Worm (Caenorhabditis elegans): ENCODE results near the gene fbxa-174.
"Not testable (repeated sequence)": the region's sequence is repeated elsewhere in the genome, so short reads cannot be mapped to it uniquely, and the experiment has no call there.

Gene fbxa-174

DNA sequence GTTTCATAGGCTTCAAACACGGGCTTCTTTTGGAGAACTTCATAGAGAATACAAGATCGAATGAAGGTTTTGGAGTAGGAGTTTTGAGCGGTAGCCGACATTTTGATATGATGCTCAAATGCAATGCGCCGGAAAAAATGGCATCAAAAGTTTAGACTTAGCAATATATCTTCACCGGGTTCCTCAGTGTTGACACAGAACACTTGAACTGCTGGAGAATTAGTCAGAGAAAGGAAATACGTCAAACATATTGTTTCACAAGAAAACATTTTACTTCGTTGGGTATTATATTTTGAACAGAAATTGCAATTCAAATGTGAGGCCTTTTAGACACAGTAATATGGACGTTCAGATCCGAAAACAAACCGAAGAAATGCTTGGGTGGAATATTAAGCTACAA, at the start of gene fbxa-174:
Gene fbxa-174, minus strand, starts transcription at position 101 of the 400 bp plus-strand sequence.
- TF ChIP-seq sea-2 (GFP tag; optimal IDR thresholded peaks at IDR 0.05), result no peak
- TF ChIP-seq fkh-10 (GFP tag; optimal IDR thresholded peaks at IDR 0.05), result no peak
- TF ChIP-seq zag-1 (tag; optimal IDR thresholded peaks at IDR 0.05), result no peak

DNA sequence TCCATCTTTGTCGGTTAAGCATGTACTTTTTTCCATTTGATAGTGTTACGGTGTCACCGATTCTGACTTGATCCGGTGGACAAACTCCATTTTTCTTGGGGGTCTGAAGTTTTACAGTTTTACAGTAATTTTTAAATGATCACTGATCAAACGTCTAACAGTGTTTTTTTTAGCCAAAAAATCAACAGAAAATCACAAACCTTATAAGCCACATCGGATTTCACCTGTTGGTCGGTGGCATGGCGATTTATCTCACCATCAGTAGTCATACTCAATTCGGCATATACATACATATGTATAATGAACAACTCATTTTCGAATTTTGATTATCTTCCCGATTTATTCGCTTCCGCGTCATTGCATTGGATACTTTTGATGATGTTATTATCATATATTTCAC, 49.5 kb upstream of the fbxa-174 start, which contains the start of gene srz-91:
Gene srz-91, plus strand, starts transcription at position 301 of the 400 bp plus-strand sequence.
- no peak for TF ChIP-seq ztf-11 (tag; optimal IDR thresholded peaks at IDR 0.05)
- TF ChIP-seq nhr-67 (tag; optimal IDR thresholded peaks at IDR 0.05), result no peak
- TF ChIP-seq zag-1 (tag; optimal IDR thresholded peaks at IDR 0.05), result no peak

DNA sequence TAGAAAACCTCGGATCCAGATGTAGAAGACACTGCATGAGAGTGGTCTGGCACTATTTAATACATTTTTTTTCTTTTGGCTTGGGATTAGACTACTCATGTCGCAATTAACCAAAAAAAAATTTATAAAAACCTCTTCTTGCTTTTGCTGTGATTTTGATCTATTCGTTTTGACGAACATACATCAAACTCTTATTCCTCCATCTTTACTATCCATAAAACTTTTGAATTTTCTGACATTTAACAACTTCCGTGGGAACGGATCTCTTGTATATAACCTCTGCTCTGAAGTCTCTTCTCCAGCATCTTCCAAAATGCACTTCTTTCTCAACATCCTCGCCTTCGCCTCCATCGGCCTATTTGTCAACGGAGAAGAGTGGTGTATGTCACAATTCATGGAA, 47.8 kb upstream of the fbxa-174 start, which contains the start of gene Y6G8.16:
Gene Y6G8.16, plus strand, starts transcription at position 301 of the 400 bp plus-strand sequence.
- not testable (repeated sequence) for TF ChIP-seq nhr-76, hmg-11, daf-12 (tag; optimal IDR thresholded peaks at IDR 0.05)

DNA sequence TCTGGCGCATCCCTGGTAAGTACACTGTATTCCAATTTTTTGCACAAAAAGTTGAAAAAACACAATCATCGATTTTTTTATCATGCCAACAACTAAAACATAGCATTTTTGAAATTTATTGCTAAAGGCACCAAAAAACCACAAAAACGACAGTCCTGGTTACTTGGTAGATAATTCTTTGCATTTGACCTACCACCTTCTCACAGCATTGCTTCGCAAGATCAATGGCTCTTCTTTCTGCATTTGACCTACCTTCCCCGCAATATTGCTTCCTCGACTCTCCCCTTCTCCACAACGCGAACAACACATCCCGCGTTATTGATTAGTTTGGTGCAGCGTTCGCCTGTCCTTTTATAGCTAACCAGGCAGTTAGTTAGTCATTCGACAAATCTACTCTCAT, 43.2 kb upstream of the fbxa-174 start, which contains the start of gene ztf-25:
Gene ztf-25, plus strand, starts transcription at position 301 of the 400 bp plus-strand sequence.
- TF ChIP-seq R02D3.7 (tag; optimal IDR thresholded peaks at IDR 0.05) (no peak), lin-39 (tag; optimal IDR thresholded peaks at IDR 0.05) (no peak)

DNA sequence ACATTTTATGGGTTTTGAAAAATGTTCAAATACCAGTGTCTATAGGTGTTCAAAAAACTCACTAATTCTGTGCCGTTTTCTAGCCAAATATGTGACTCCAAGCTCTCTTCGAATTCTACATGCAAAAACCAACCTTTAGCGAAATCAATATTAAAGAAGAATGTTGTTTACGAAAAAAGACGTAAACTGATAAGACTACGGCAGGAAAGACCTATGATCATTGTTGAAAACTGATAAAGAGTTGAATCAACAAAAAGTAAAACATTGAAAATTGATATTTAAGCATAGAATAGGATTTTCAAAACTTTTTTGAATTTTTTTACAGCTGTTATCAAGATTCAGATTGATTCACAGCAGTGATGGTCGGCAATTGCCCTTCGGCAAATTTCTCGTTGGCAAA, 40.5 kb upstream of the fbxa-174 start, which contains the start of gene Y6G8.2:
Gene Y6G8.2, minus strand, starts transcription at position 147 of the 400 bp plus-strand sequence.
- TF ChIP-seq elt-2 (tag; optimal IDR thresholded peaks at IDR 0.05), result peak; percentile 88
- peak; percentile 80 for TF ChIP-seq pqm-1 (tag; optimal IDR thresholded peaks at IDR 0.05)
- no peak for TF ChIP-seq tbx-2 (tag; optimal IDR thresholded peaks at IDR 0.05)
- peak; percentile 61 for TF ChIP-seq pha-4 (tag; optimal IDR thresholded peaks at IDR 0.05)

DNA sequence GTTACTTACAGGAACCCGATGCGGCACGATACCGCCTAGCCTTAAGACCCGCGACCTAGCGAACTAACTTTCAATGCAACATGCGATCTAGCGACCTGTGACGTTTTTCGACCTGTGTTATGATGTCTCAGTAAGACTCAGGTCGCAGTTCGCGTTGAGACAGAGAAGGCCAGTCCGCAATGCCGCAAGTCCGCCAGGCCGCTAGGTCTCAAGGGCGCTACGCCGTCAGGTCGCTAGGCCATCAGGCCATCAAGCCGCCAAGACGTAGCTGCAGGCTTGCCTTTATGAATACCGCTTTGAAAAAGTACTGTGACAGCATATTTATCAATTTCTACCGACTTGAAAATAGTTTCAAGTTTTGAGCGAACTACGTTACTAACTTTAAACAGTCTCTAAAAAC, 37.4 kb upstream of the fbxa-174 start:
- TF ChIP-seq ceh-9 (tag; optimal IDR thresholded peaks at IDR 0.05) (no peak), egl-27 (tag; optimal IDR thresholded peaks at IDR 0.05) (no peak), egl-5 (tag; optimal IDR thresholded peaks at IDR 0.05) (no peak), ceh-82 (tag; optimal IDR thresholded peaks at IDR 0.05) (no peak), nhr-12 (tag; optimal IDR thresholded peaks at IDR 0.05) (no peak), mml-1 (tag; optimal IDR thresholded peaks at IDR 0.05) (no peak), nhr-77 (tag; optimal IDR thresholded peaks at IDR 0.05) (no peak), R02D3.7 (tag; optimal IDR thresholded peaks at IDR 0.05) (no peak), nhr-237 (tag; optimal IDR thresholded peaks at IDR 0.05) (no peak), nhr-28 (tag; optimal IDR thresholded peaks at IDR 0.05) (no peak), jun-1 (tag; optimal IDR thresholded peaks at IDR 0.05) (no peak), daf-12 (tag; optimal IDR thresholded peaks at IDR 0.05) (no peak), tbx-2 (tag; optimal IDR thresholded peaks at IDR 0.05) (no peak), ZK546.5 (tag; optimal IDR thresholded peaks at IDR 0.05) (no peak)

DNA sequence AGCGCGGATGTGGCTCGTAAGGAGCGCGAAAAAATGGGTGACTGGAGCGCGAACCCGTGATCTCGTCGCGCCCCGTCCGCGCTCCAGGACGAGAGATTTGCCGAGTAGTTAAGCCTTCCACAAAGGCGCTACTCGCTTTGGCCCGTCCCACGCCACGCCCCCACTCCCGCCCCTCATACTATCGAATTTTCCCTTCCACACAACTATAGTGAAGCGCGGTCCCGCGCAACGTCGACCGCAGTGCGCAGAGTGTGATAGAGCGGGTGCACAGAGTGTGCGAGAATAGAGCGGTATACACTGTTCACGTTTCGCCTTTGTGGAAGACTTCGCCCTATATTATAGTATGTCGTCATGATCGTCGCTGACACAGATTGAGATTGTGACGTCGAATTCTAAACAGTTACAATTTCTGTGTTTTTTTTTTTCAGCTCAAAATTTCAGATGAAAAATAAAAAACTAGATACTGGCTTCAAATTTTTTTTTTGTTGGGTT, 26.1 kb upstream of the fbxa-174 start, which contains the start of gene fbxa-133:
Gene fbxa-133, plus strand, starts transcription at position 442 of the 492 bp plus-strand sequence.
- not testable (repeated sequence) for TF ChIP-seq fkh-10 (GFP tag; optimal IDR thresholded peaks at IDR 0.05); fkh-2 (tag; optimal IDR thresholded peaks at IDR 0.05); egl-5 (tag; optimal IDR thresholded peaks at IDR 0.05)

DNA sequence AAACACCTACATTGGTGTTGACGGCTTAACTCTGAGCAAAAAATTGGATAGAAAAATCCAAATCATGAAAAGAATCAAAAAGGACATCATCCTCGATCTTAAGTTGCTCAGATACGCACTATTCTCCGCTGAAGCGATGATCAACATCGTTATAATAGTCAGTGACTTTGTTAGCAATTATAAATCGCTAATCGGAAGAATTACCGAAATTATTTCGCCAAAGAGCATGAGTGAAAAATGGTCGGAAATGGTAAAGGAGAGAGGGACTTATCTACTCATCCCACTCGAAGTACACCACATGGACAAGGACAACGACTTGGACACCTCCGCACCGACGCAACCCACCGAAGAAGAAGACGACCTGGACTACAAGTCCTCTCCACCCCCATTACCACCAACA, 21.7 kb upstream of the fbxa-174 start:
- no peak for TF ChIP-seq nhr-67 (tag; optimal IDR thresholded peaks at IDR 0.05)
- TF ChIP-seq nhr-237 (tag; optimal IDR thresholded peaks at IDR 0.05), result no peak
- no peak for TF ChIP-seq unc-62 (GFP tag; optimal IDR thresholded peaks at IDR 0.05)
- TF ChIP-seq egl-5 (tag; optimal IDR thresholded peaks at IDR 0.05), result no peak
- TF ChIP-seq zag-1 (tag; optimal IDR thresholded peaks at IDR 0.05), result no peak
- no peak for TF ChIP-seq eor-1 (tag; optimal IDR thresholded peaks at IDR 0.05)
- no peak for TF ChIP-seq mdl-1 (tag; optimal IDR thresholded peaks at IDR 0.05)
- TF ChIP-seq fkh-10 (GFP tag; optimal IDR thresholded peaks at IDR 0.05), result no peak
- TF ChIP-seq ceh-28 (tag; optimal IDR thresholded peaks at IDR 0.05), result no peak
- no peak for TF ChIP-seq ceh-9 (tag; optimal IDR thresholded peaks at IDR 0.05)
- no peak for TF ChIP-seq elt-1 (tag; optimal IDR thresholded peaks at IDR 0.05)
- no peak for TF ChIP-seq nhr-25 (tag; optimal IDR thresholded peaks at IDR 0.05)
- no peak for TF ChIP-seq nhr-43 (tag; optimal IDR thresholded peaks at IDR 0.05; ENCODE audit: poor library complexity, severe bottlenecking)
- TF ChIP-seq skn-1 (tag; optimal IDR thresholded peaks at IDR 0.05), result no peak
- no peak for TF ChIP-seq sea-2 (GFP tag; optimal IDR thresholded peaks at IDR 0.05)
